Comparison of ENCODE assay signal across 4 worm cellular contexts in the genomic region with DNA sequence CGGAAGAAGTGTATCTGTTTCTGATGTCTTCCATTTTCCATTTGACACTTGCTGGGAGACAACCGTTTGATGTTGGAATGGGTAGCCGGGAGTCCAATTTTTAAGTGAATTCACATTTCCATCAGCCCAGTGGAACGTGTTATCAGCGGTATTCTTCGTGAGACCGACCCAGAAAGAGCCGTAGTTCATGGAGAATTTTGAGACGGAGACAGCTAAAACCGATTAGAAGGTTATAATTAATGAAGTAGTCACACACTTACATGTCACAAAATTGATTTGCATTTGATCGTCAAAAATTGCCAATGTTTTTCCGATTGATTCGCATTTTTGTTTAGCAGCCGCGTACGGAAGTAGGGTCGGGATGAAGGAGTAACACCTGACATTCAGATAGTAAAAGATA.
TF ChIP-seq lines count a peak whose summit lies in the region.

No protein-coding gene starts in this region.

TF ChIP-seq in whole organism, L1 larva, 84 proteins besides CTCF, POLR2A, EP300 and RAD21:
- no peak for TF ChIP-seq nhr-77 (tag; optimal IDR thresholded peaks at IDR 0.05; lab: Kevin White, UChicago)
- no peak for TF ChIP-seq lin-35 (GFP tag; optimal IDR thresholded peaks at IDR 0.05; lab: Kevin White, UChicago)
- no peak for TF ChIP-seq fos-1 (tag; optimal IDR thresholded peaks at IDR 0.05; lab: Kevin White, UChicago)
- peak; percentile 34 for TF ChIP-seq elt-2 (tag; optimal IDR thresholded peaks at IDR 0.05; lab: Kevin White, UChicago)
- TF ChIP-seq C04F5.9 (tag; optimal IDR thresholded peaks at IDR 0.05; lab: Kevin White, UChicago): no peak

TF ChIP-seq in whole organism, L3 larva, 47 proteins besides CTCF, POLR2A, EP300 and RAD21:
- peak; percentile 21 for TF ChIP-seq pqm-1 (tag; optimal IDR thresholded peaks at IDR 0.05; lab: Kevin White, UChicago)
- peak; percentile 71 for TF ChIP-seq elt-2 (tag; optimal IDR thresholded peaks at IDR 0.05; lab: Kevin White, UChicago)
- TF ChIP-seq egl-27 (tag; optimal IDR thresholded peaks at IDR 0.05; lab: Kevin White, UChicago): no peak

TF ChIP-seq in whole organism, L4 larva, 104 proteins besides CTCF, POLR2A, EP300 and RAD21:
- TF ChIP-seq nhr-25 (tag; optimal IDR thresholded peaks at IDR 0.05; lab: Kevin White, UChicago; ENCODE audit: borderline replicate concordance, insufficient read depth) (no peak), dmd-6 (GFP tag; IDR thresholded peaks at IDR 0.05; lab: Robert Waterston, UW) (peak; percentile 71; the same call in 1 of the 2 replicates), Y105C5A.15 (GFP tag; IDR thresholded peaks at IDR 0.05; lab: Robert Waterston, UW) (no peak), ama-1 (optimal IDR thresholded peaks at IDR 0.05; lab: Kevin White, UChicago) (no peak), nhr-28 (tag; optimal IDR thresholded peaks at IDR 0.05; lab: Kevin White, UChicago) (peak; percentile 11), hlh-30 (tag; optimal IDR thresholded peaks at IDR 0.05; lab: Kevin White, UChicago; ENCODE audit: insufficient read depth) (no peak), hlh-11 (tag; optimal IDR thresholded peaks at IDR 0.05; lab: Kevin White, UChicago) (peak; percentile 44), lir-3 (tag; optimal IDR thresholded peaks at IDR 0.05; lab: Kevin White, UChicago) (no peak), aly-2 (tag; optimal IDR thresholded peaks at IDR 0.05; lab: Kevin White, UChicago) (no peak), duxl-1 (tag; optimal IDR thresholded peaks at IDR 0.05; lab: Kevin White, UChicago; ENCODE audit: poor library complexity) (no peak), nhr-48 (tag; optimal IDR thresholded peaks at IDR 0.05; lab: Kevin White, UChicago) (peak; percentile 4), pqm-1 (tag; optimal IDR thresholded peaks at IDR 0.05; lab: Kevin White, UChicago) (peak; percentile 73), lin-13 (GFP tag; optimal IDR thresholded peaks at IDR 0.05; lab: Kevin White, UChicago) (no peak), unc-39 (tag; optimal IDR thresholded peaks at IDR 0.05; lab: Kevin White, UChicago) (no peak)
TF ChIP-seq in whole organism, L4 larva: peak in this region for 5.

TF ChIP-seq in whole organism, young adult, 124 proteins besides CTCF, POLR2A, EP300 and RAD21:
- TF ChIP-seq let-607 (tag; optimal IDR thresholded peaks at IDR 0.05; lab: Kevin White, UChicago) (peak in 1 of 2 experiments; percentile 16), ceh-40 (GFP tag; IDR thresholded peaks at IDR 0.05; lab: Robert Waterston, UW) (no peak), ets-4 (GFP tag; optimal IDR thresholded peaks at IDR 0.05; lab: Kevin White, UChicago) (peak; percentile 26), efl-1 (GFP tag; optimal IDR thresholded peaks at IDR 0.05; lab: Kevin White, UChicago) (no peak), ceh-58 (GFP tag; IDR thresholded peaks at IDR 0.05; lab: Robert Waterston, UW) (no peak), nhr-80 (tag; optimal IDR thresholded peaks at IDR 0.05; lab: Kevin White, UChicago) (peak; percentile 88), lsy-27 (tag; optimal IDR thresholded peaks at IDR 0.05; lab: Kevin White, UChicago; ENCODE audit: borderline replicate concordance, insufficient read depth) (no peak), C06A6.2 (GFP tag; conservative IDR thresholded peaks at IDR 0.05; lab: Robert Waterston, UW) (no peak), F55B11.4 (tag; optimal IDR thresholded peaks at IDR 0.05; lab: Kevin White, UChicago; ENCODE audit: borderline replicate concordance, insufficient read depth) (no peak), mel-28 (tag; optimal IDR thresholded peaks at IDR 0.05; lab: Kevin White, UChicago; ENCODE audit: borderline replicate concordance) (no peak), dpff-1 (tag; optimal IDR thresholded peaks at IDR 0.05; lab: Kevin White, UChicago) (no peak)
TF ChIP-seq in whole organism, young adult: peak in this region for 3.
